Worm (Caenorhabditis elegans) whole organism, late embryonic: ENCODE measurements around the gene C16C8.9.

ENCODE experiments used
- F13H6.1 ChIP-seq: sonication (generic microtip); optimal IDR thresholded peaks from 2 replicates; lab custom pipeline; 2016; ENCODE audit warnings: missing genetic modification characterization, missing compliant biosample characterization
- T23F11.4 ChIP-seq: fragments of 200-800 bp; sonication (Bioruptor generic); optimal IDR thresholded peaks from 2 replicates; lab custom pipeline; 2018; ENCODE audit warnings: mild to moderate bottlenecking, missing genetic modification characterization, missing compliant biosample characterization
- Y22D7AL.16 ChIP-seq: sonication (generic microtip); optimal IDR thresholded peaks from 2 replicates; lab custom pipeline; 2016; ENCODE audit warnings: missing genetic modification characterization, missing compliant biosample characterization
- ceh-14 ChIP-seq: sonication (generic microtip); optimal IDR thresholded peaks from 2 replicates; lab custom pipeline; 2016; ENCODE audit warnings: missing genotype, missing genetic modification characterization, missing compliant biosample characterization
- ceh-18 ChIP-seq: sonication (generic microtip); optimal IDR thresholded peaks from 2 replicates; lab custom pipeline; 2016; ENCODE audit warnings: missing genetic modification characterization, missing compliant biosample characterization
- ceh-2 ChIP-seq: sonication (generic microtip); optimal IDR thresholded peaks from 2 replicates; lab custom pipeline; 2016; ENCODE audit warnings: missing genotype, missing genetic modification characterization, missing compliant biosample characterization
- ceh-45 ChIP-seq: fragments of 200-800 bp; sonication (Bioruptor generic); IDR thresholded peaks from 2 replicates; pipeline ENCODE4 v1.3.6; 2022; ENCODE audit warnings: missing genetic modification reagents, missing genetic modification characterization, missing compliant biosample characterization
- che-1 ChIP-seq: sonication (generic microtip); optimal IDR thresholded peaks from 2 replicates; lab custom pipeline; 2016; ENCODE audit warnings: mild to moderate bottlenecking, missing genetic modification characterization, missing compliant biosample characterization
- dve-1 ChIP-seq: sonication (generic microtip); optimal IDR thresholded peaks from 2 replicates; lab custom pipeline; 2017; ENCODE audit warnings: antibody characterized with exemption, mild to moderate bottlenecking, missing genetic modification characterization, missing compliant biosample characterization
- fax-1 ChIP-seq: sonication (generic microtip); optimal IDR thresholded peaks from 2 replicates; lab custom pipeline; 2016; ENCODE audit warnings: missing genotype, missing genetic modification characterization, missing compliant biosample characterization
- fkh-10 ChIP-seq: fragments of 150-350 bp; optimal IDR thresholded peaks from 2 replicates; lab custom pipeline; 2014; ENCODE audit warnings: missing biosample characterization, missing genetic modification reagents, missing genetic modification characterization
- gmeb-2 ChIP-seq: sonication (generic microtip); optimal IDR thresholded peaks from 2 replicates; lab custom pipeline; 2016; ENCODE audit warnings: missing genetic modification characterization, inconsistent platforms, missing compliant biosample characterization
- hlh-15 ChIP-seq: sonication (generic microtip); optimal IDR thresholded peaks from 2 replicates; lab custom pipeline; 2016; ENCODE audit warnings: missing genetic modification characterization, missing compliant biosample characterization
- hlh-6 ChIP-seq: sonication (generic microtip); optimal IDR thresholded peaks from 2 replicates; lab custom pipeline; 2016; ENCODE audit warnings: missing genotype, missing genetic modification characterization, missing compliant biosample characterization
- hlh-8 ChIP-seq: sonication (generic microtip); optimal IDR thresholded peaks from 2 replicates; lab custom pipeline; 2016; ENCODE audit warnings: missing genotype, missing genetic modification characterization, missing compliant biosample characterization
- lim-6 ChIP-seq: sonication (generic microtip); optimal IDR thresholded peaks from 2 replicates; lab custom pipeline; 2016; ENCODE audit warnings: missing genetic modification characterization, missing compliant biosample characterization
- nfya-1 ChIP-seq: sonication (generic microtip); optimal IDR thresholded peaks from 2 replicates; lab custom pipeline; 2017; ENCODE audit warnings: missing genetic modification characterization, mild to moderate bottlenecking, missing compliant biosample characterization, antibody characterized with exemption, moderate library complexity
- nhr-232 ChIP-seq: sonication (generic microtip); optimal IDR thresholded peaks from 2 replicates; lab custom pipeline; 2016; ENCODE audit warnings: missing genetic modification characterization, missing compliant biosample characterization
- npax-4 ChIP-seq: sonication (generic microtip); optimal IDR thresholded peaks from 2 replicates; lab custom pipeline; 2016; ENCODE audit warnings: missing genetic modification characterization, missing compliant biosample characterization
- pag-3 ChIP-seq: sonication (generic microtip); optimal IDR thresholded peaks from 2 replicates; lab custom pipeline; 2016; ENCODE audit warnings: missing compliant biosample characterization, missing genetic modification characterization, borderline replicate concordance
- pax-1 ChIP-seq: fragments of 150-350 bp; optimal IDR thresholded peaks from 2 replicates; lab custom pipeline; 2014; ENCODE audit warnings: missing biosample characterization, missing genetic modification characterization
- pha-2 ChIP-seq: sonication (generic microtip); optimal IDR thresholded peaks from 2 replicates; lab custom pipeline; 2017; ENCODE audit warnings: mild to moderate bottlenecking, missing genetic modification characterization, missing compliant biosample characterization
- pqm-1 ChIP-seq: sonication (generic microtip); optimal IDR thresholded peaks from 2 replicates; lab custom pipeline; 2016; ENCODE audit warnings: missing genetic modification characterization, missing compliant biosample characterization
- pros-1 ChIP-seq: fragments of 150-350 bp; optimal IDR thresholded peaks from 2 replicates; lab custom pipeline; 2014; ENCODE audit warnings: missing biosample characterization, missing genetic modification reagents, missing genetic modification characterization
- sdc-2 ChIP-seq: sonication (generic microtip); optimal IDR thresholded peaks from 2 replicates; lab custom pipeline; 2016; ENCODE audit warnings: missing genotype, missing genetic modification characterization, missing compliant biosample characterization
- sox-4 ChIP-seq: sonication (generic microtip); optimal IDR thresholded peaks from 2 replicates; lab custom pipeline; 2017; ENCODE audit warnings: mild to moderate bottlenecking, missing genetic modification characterization, inconsistent platforms, missing compliant biosample characterization
- tbx-7 ChIP-seq: sonication (generic microtip); optimal IDR thresholded peaks from 2 replicates; lab custom pipeline; 2016; ENCODE audit warnings: missing genotype, missing genetic modification characterization, missing compliant biosample characterization
- ttx-3 ChIP-seq: sonication (generic microtip); optimal IDR thresholded peaks from 2 replicates; lab custom pipeline; 2016; ENCODE audit warnings: missing genetic modification reagents, missing genetic modification characterization, missing compliant biosample characterization
- unc-3 ChIP-seq, 2 experiments: fragments of 200-800 bp in 1 of 2; sonication (Bioruptor generic) in 1 of 2; sonication (generic microtip) in 1 of 2; conservative IDR thresholded peaks in 1 of 2; optimal IDR thresholded peaks in 1 of 2; 2 replicates each; pipeline versions ENCODE4 v1.3.6 to Lab custom; 2016 to 2022; ENCODE audit warnings: missing compliant biosample characterization in 2 of 2, missing genetic modification characterization in 2 of 2, missing genetic modification reagents in 1 of 2
- unc-55 ChIP-seq: sonication (generic microtip); optimal IDR thresholded peaks from 2 replicates; lab custom pipeline; 2017; ENCODE audit warnings: missing biosample characterization, missing genetic modification reagents, missing genetic modification characterization
- unc-86 ChIP-seq: sonication (generic microtip); optimal IDR thresholded peaks from 2 replicates; lab custom pipeline; 2016; ENCODE audit warnings: missing genetic modification characterization, missing compliant biosample characterization
- zip-5 ChIP-seq: sonication (generic microtip); optimal IDR thresholded peaks from 2 replicates; lab custom pipeline; 2016; ENCODE audit warnings: missing genetic modification characterization, missing compliant biosample characterization

The C16C8.9 gene

DNA sequence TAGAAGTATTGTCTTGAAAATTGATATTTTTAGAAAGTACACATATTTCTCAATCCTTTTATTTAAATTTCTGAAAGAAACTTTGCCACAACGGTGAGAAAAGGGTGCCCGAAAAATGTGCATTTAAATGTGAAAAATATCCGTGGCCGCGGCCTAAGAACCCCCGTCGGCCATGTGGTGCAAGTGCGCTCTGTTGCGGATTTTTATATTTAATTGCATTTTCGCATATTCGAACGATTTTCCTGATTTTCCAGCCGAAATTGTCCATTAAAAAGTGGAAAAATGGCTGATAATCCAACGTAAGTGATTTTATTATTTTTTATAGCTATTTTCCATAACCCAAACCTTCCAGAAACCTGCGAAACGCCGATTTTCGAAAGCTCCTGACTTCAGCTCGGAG lies 19.2 kb upstream of the C16C8.9 start, which contains the start of gene smu-2 (continued):
- TF ChIP-seq F13H6.1 (tag; lab: Kevin White, UChicago), result no peak
- peak; percentile 84 for TF ChIP-seq tbx-7
- peak; percentile 47 for TF ChIP-seq unc-86 (tag; lab: Kevin White, UChicago)
- TF ChIP-seq pag-3 (tag; lab: Kevin White, UChicago), result no peak

DNA sequence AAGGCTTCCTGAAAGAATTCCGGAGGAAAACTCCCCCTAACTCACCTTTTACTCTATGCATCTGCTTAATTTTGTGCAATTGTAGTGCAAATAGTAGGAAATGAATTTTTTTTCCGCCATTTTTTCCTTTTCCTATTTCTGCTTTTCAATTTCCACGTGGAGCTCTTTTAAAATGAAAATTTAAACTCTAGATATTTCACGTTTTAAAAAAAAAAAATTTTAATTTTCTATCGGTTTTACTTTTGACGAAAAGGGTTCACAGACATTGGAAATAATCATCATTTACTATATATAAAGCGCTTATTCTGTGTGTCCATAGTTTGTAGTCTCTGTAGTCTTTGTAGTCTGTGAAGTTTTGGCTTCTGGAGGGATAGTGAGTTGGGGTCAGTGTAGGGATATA lies 18.6 kb upstream of the C16C8.9 start, which contains the start of gene Y49F6B.8:
TSS of gene Y49F6B.8 (minus strand) at position 101 of the 400 bp plus-strand sequence.
- TF ChIP-seq ceh-14 (tag; lab: Kevin White, UChicago), result no peak
- TF ChIP-seq pag-3 (tag; lab: Kevin White, UChicago), result no peak
- TF ChIP-seq T23F11.4, result no peak
- no peak for TF ChIP-seq npax-4 (tag; lab: Kevin White, UChicago)
- no peak for TF ChIP-seq pha-2 (tag; lab: Kevin White, UChicago)
- no peak for TF ChIP-seq fax-1 (tag; lab: Kevin White, UChicago)
- TF ChIP-seq unc-86 (tag; lab: Kevin White, UChicago), result no peak
- TF ChIP-seq tbx-7, result no peak
- TF ChIP-seq pax-1 (tag; lab: Kevin White, UChicago), result no peak
- no peak for TF ChIP-seq lim-6 (tag; lab: Kevin White, UChicago)
- no peak for TF ChIP-seq pqm-1 (tag; lab: Kevin White, UChicago)

DNA sequence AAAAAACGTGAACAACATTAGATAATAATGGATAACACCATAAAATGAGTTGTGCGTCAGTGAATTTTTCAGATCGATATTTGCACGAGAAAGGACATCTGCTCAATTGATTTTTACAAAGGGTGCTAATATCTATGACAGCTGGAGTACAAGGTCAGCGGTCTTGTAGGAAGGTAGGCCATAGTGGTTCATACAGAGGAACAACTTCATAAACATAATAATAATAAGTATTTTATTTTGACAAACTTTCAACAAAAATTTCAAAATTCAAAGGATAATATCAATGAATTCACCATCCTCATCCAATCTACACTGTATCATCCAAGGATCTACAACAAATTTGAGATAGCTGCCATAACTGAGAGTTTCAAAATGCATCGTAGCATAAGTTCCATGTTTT lies 14.2 kb upstream of the C16C8.9 start, which contains the start of gene fbxb-104:
TSS of gene fbxb-104 (minus strand) at position 101 of the 400 bp plus-strand sequence.
- TF ChIP-seq sdc-2 (tag; lab: Kevin White, UChicago), result no peak
- no peak for TF ChIP-seq hlh-6
- no peak for TF ChIP-seq Y22D7AL.16 (tag; lab: Kevin White, UChicago)
- no peak for TF ChIP-seq che-1 (tag; lab: Kevin White, UChicago)
- no peak for TF ChIP-seq ttx-3 (tag; lab: Kevin White, UChicago)
- TF ChIP-seq gmeb-2 (tag; lab: Kevin White, UChicago), result no peak
- TF ChIP-seq ceh-2 (tag; lab: Kevin White, UChicago), result no peak
- TF ChIP-seq fkh-10, result no peak
- TF ChIP-seq sox-4, result no peak
- no peak for TF ChIP-seq pros-1
- no peak for TF ChIP-seq ceh-45
- no peak for TF ChIP-seq ceh-18 (tag; lab: Kevin White, UChicago)

DNA sequence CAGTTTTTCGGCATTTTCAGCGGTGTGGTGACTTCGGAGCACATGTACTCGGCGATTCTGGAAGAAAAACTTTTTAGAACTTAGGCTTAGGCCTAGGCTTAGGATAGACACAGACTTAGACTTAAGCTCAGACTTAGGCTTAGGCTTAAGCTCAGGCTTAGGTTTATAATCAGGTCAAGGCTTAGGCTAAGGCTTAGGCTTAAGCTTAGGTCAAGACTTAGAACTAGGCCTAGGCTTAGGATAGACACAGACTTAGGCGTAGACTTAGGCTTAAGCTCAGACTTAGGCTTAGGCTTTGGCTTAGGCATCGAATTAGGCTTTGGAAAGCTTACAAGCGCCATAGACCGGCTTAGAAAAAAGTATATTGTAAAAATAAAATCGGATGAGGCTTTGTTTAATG lies 13.5 kb upstream of the C16C8.9 start:
- TF ChIP-seq lim-6 (tag; lab: Kevin White, UChicago) (no peak), dve-1 (peak; percentile 62)
- TF ChIP-seq, all 69 proteins: peak for 1

DNA sequence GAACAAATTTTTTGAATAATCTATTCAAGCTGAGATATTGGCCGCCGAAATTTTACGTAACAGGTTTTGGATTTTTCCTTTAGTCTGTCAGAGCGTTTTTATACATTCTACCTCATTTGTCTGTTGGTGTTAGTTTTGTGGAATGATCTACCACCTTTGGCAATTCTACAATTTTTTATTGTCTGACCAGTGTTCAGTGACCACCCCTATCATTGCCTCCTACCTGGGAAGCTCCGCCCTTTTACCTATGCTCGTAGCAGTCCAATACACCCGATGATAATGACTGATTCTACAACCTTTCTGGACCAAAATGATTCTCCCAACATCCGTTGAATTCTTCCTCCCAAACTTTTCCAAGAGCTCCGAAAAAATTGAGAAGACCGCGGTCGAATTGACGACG lies 10.7 kb upstream of the C16C8.9 start, which contains the start of gene sdz-32:
TSS of gene sdz-32 (plus strand) at position 301 of the 400 bp plus-strand sequence.
- no peak for TF ChIP-seq hlh-8
- no peak for TF ChIP-seq hlh-6

DNA sequence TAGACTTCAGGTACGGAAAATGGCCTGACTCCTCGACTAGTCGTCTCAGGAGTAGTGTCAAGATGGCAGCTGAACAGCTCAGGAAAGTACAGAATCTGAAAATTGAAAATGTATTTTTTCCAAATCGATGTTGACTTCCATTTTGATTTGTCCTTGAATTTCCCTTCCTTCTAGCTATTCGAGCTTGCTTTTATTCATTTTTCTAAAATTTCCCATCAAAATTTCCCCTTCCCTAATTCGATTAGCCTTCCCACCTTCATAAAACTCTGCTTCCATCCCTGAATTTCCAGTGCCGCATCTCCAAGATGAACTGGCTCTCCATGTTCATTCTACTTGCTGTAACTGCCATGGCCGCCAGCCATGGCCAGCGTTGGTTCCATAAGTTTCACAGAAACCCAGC lies 9.8 kb upstream of the C16C8.9 start, which contains the start of gene Y49F6B.6:
TSS of gene Y49F6B.6 (plus strand) at position 301 of the 400 bp plus-strand sequence.
- TF ChIP-seq ceh-2 (tag; lab: Kevin White, UChicago) (no peak), hlh-15 (tag; lab: Kevin White, UChicago) (no peak), nfya-1 (tag; lab: Kevin White, UChicago) (no peak)

DNA sequence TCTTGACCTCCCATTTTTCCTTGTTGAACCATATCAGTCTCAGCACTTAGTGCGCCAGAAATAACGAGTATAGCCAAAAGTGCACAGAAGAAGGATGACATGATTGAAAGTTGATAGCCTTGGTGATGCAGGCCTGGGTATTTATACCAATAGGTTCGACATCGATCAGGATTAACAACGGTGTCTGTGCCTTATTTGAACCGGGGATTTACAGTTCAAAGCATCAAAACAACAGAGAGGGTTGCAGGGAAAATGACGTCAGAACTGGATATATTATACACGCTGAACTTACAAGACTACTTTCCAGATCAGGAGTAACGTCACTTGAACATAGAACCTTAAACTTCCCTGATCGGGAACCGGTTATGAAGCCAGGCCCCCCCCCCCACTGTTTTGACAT lies 9.3 kb upstream of the C16C8.9 start, which contains the start of gene Y49F6B.12:
TSS of gene Y49F6B.12 (minus strand) at position 101 of the 400 bp plus-strand sequence.
- no peak for TF ChIP-seq T23F11.4

DNA sequence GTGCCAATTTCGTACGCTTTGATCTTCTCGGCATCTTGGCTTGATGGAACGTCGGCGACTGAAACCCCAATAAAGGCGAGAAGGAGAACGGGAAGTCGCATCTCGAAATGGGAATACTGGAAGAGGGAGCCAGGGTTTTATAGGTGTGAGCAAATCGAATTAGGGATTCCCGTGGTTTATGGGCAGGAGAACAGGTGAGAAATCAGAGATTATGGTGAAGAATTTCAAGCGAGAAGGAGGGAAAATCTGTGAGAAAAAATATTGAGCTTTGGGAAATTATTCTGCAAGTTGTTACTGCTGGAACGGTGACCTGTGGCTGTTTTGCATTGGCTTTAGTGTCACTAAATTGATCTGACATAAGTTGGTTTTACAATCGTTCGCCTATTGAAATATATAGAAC lies 8.6 kb upstream of the C16C8.9 start, which contains the start of gene Y49F6B.13:
TSS of gene Y49F6B.13 (minus strand) at position 101 of the 400 bp plus-strand sequence.
- TF ChIP-seq unc-3 (GFP tag; conservative IDR thresholded peaks at IDR 0.05; lab: Robert Waterston, UW), result no peak
- TF ChIP-seq unc-3 (tag; optimal IDR thresholded peaks at IDR 0.05; lab: Kevin White, UChicago), result no peak
- TF ChIP-seq ttx-3 (tag; lab: Kevin White, UChicago), result no peak
- TF ChIP-seq nhr-232 (tag; lab: Kevin White, UChicago), result no peak
- no peak for TF ChIP-seq zip-5
- TF ChIP-seq fkh-10, result no peak
- TF ChIP-seq hlh-15 (tag; lab: Kevin White, UChicago), result no peak
- TF ChIP-seq gmeb-2 (tag; lab: Kevin White, UChicago), result no peak
- TF ChIP-seq unc-55 (GFP tag; lab: Kevin White, UChicago), result no peak
